Worm (Caenorhabditis elegans) whole organism, mixed stage, embryonic: ENCODE data around the gene hlh-31.

Source experiments
- M03D4.4 ChIP-seq: sonication (generic microtip); optimal IDR thresholded peaks from 2 replicates; lab custom pipeline; 2017; ENCODE audit warnings: mild to moderate bottlenecking, missing genetic modification characterization, missing compliant biosample characterization
- bed-3 ChIP-seq: fragments of 200-800 bp; sonication (Bioruptor generic); optimal IDR thresholded peaks from 3 replicates; lab custom pipeline; 2018; ENCODE audit warnings: mild to moderate bottlenecking, missing genetic modification characterization, moderate library complexity, missing compliant biosample characterization
- blmp-1 ChIP-seq: fragments of 150-350 bp; optimal IDR thresholded peaks from 2 replicates; lab custom pipeline; 2014; ENCODE audit warnings: missing biosample characterization, missing genetic modification characterization
- ceh-39 ChIP-seq: fragments of 150-350 bp; optimal IDR thresholded peaks from 2 replicates; lab custom pipeline; 2014; ENCODE audit warnings: missing biosample characterization, missing genetic modification characterization
- ceh-43 ChIP-seq: fragments of 200-800 bp; sonication (Bioruptor generic); optimal IDR thresholded peaks from 2 replicates; lab custom pipeline; 2018; ENCODE audit warnings: mild to moderate bottlenecking, missing genetic modification characterization, moderate library complexity, missing compliant biosample characterization
- ceh-83 ChIP-seq: fragments of 200-800 bp; sonication (Bioruptor generic); optimal IDR thresholded peaks from 2 replicates; lab custom pipeline; 2018; ENCODE audit warnings: mild to moderate bottlenecking, missing genetic modification characterization, missing compliant biosample characterization
- ces-1 ChIP-seq: fragments of 150-350 bp; optimal IDR thresholded peaks from 2 replicates; lab custom pipeline; 2014; ENCODE audit warnings: missing biosample characterization, missing genetic modification reagents, missing genetic modification characterization
- cnd-1 ChIP-seq: fragments of 200-800 bp; sonication (Bioruptor generic); optimal IDR thresholded peaks from 2 replicates; lab custom pipeline; 2018; ENCODE audit warnings: mild to moderate bottlenecking, missing genetic modification characterization, missing compliant biosample characterization
- drap-1 ChIP-seq: fragments of 200-800 bp; sonication (Bioruptor generic); optimal IDR thresholded peaks from 3 replicates; lab custom pipeline; 2018; ENCODE audit warnings: mild to moderate bottlenecking, missing genetic modification characterization, missing compliant biosample characterization
- elt-1 ChIP-seq: sonication (generic microtip); optimal IDR thresholded peaks from 2 replicates; lab custom pipeline; 2017; ENCODE audit warnings: missing genetic modification characterization, mild to moderate bottlenecking, missing compliant biosample characterization, antibody characterized with exemption, moderate library complexity, borderline replicate concordance; ENCODE audit not compliant: insufficient read depth
- elt-3 ChIP-seq: fragments of 150-350 bp; optimal IDR thresholded peaks from 2 replicates; lab custom pipeline; 2014; ENCODE audit warnings: missing biosample characterization, missing genetic modification characterization
- flh-1 ChIP-seq: fragments of 200-800 bp; sonication (Bioruptor generic); optimal IDR thresholded peaks from 2 replicates; lab custom pipeline; 2018; ENCODE audit warnings: mild to moderate bottlenecking, missing genetic modification characterization, moderate library complexity, missing compliant biosample characterization
- hlh-1 ChIP-seq: fragments of 150-350 bp; optimal IDR thresholded peaks from 2 replicates; lab custom pipeline; 2014; ENCODE audit warnings: missing biosample characterization, missing genetic modification reagents, missing genetic modification characterization
- lin-13 ChIP-seq: fragments of 150-350 bp; optimal IDR thresholded peaks from 2 replicates; lab custom pipeline; 2014; ENCODE audit warnings: missing biosample characterization, missing genetic modification characterization
- lin-32 ChIP-seq: fragments of 200-800 bp; sonication (Bioruptor generic); optimal IDR thresholded peaks from 2 replicates; lab custom pipeline; 2018; ENCODE audit warnings: mild to moderate bottlenecking, missing genetic modification characterization, missing compliant biosample characterization
- mep-1 ChIP-seq: fragments of 150-350 bp; optimal IDR thresholded peaks from 2 replicates; lab custom pipeline; 2017; ENCODE audit warnings: missing biosample characterization, missing genetic modification reagents, missing genetic modification characterization, inconsistent platforms
- mls-2 ChIP-seq: sonication (generic microtip); optimal IDR thresholded peaks from 2 replicates; lab custom pipeline; 2016; ENCODE audit warnings: mild to moderate bottlenecking, missing genetic modification characterization, moderate library complexity, missing compliant biosample characterization
- nhr-12 ChIP-seq: fragments of 150-350 bp; optimal IDR thresholded peaks from 2 replicates; lab custom pipeline; 2014; ENCODE audit warnings: missing biosample characterization, missing genetic modification characterization
- nhr-2 ChIP-seq: fragments of 150-350 bp; optimal IDR thresholded peaks from 2 replicates; lab custom pipeline; 2014; ENCODE audit warnings: missing biosample characterization, missing genetic modification characterization
- nhr-237 ChIP-seq: fragments of 150-350 bp; optimal IDR thresholded peaks from 2 replicates; lab custom pipeline; 2014; ENCODE audit warnings: missing biosample characterization, missing genetic modification characterization
- nhr-28 ChIP-seq: fragments of 150-350 bp; optimal IDR thresholded peaks from 2 replicates; lab custom pipeline; 2014; ENCODE audit warnings: missing biosample characterization, missing genetic modification characterization
- tbx-8 ChIP-seq: fragments of 200-800 bp; sonication (Bioruptor generic); optimal IDR thresholded peaks from 2 replicates; lab custom pipeline; 2018; ENCODE audit warnings: mild to moderate bottlenecking, missing genetic modification characterization, moderate library complexity, missing compliant biosample characterization
- unc-120 ChIP-seq: sonication (generic microtip); optimal IDR thresholded peaks from 2 replicates; lab custom pipeline; 2017; ENCODE audit warnings: missing genetic modification characterization, missing compliant biosample characterization; ENCODE audit not compliant: poor library complexity, severe bottlenecking
- unc-39 ChIP-seq: fragments of 150-350 bp; optimal IDR thresholded peaks from 2 replicates; lab custom pipeline; 2014; ENCODE audit warnings: missing biosample characterization, missing genetic modification characterization
- unc-62 ChIP-seq: fragments of 150-350 bp; optimal IDR thresholded peaks from 2 replicates; lab custom pipeline; 2014; ENCODE audit warnings: missing biosample characterization, missing genetic modification reagents, missing genetic modification characterization
- zip-8 ChIP-seq: fragments of 150-350 bp; optimal IDR thresholded peaks from 2 replicates; lab custom pipeline; 2014; ENCODE audit warnings: missing biosample characterization, missing genetic modification characterization
- ztf-11 ChIP-seq: fragments of 150-350 bp; optimal IDR thresholded peaks from 2 replicates; lab custom pipeline; 2014; ENCODE audit warnings: missing biosample characterization, missing genetic modification characterization

Gene hlh-31

DNA sequence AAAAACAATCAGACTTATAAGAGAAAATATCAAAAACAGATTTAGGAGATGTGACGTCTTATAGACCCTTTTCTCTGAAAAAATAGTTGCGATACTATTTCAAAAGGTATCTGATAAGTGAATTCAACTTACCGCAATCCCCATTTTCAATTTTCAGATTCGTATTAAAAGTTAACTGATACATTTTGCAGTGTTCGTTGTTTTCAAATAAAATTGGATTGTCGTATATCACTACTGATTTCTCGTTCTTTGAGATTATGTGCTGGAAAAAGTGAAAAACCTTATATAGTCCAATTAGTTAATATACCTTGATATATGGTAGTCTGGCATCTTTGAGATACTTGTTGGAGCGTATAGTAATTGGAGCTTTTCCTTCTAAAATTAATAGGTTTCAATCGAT is 27.0 kb upstream of the hlh-31 start:
- TF ChIP-seq unc-62 (GFP tag; lab: Kevin White, UChicago) = no peak
- no peak for TF ChIP-seq ceh-39
- no peak for TF ChIP-seq elt-3 (tag; lab: Kevin White, UChicago)
- no peak for TF ChIP-seq elt-1
- TF ChIP-seq, all 35 proteins: peak for 0

DNA sequence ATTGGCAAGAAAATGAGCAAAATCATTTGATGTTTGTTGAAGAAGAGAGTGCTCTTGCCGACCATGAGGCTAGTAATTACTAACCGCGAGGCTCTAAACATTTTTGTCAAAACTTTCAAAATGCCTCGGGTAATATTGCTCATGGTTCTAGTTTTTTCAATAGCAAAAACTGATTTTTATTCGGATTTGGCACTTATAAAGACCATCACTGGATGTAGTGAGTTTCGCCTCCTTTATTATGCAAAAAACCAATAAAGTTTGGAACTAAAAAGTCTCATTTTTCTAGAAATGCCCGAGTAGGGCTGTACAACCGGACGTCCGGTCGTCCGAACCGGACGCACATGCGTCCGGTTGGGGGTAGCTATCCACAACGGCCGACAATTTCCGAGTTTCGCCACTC is 24.4 kb upstream of the hlh-31 start, which contains the start of the genes hpa-1 and irld-39:
Gene hpa-1 (minus strand): TSS at position 101 of the 400 bp plus-strand sequence.
Gene irld-39 (plus strand): TSS at position 121 of the 400 bp plus-strand sequence.
- no peak for TF ChIP-seq mep-1 (tag; lab: Kevin White, UChicago)
- no peak for TF ChIP-seq drap-1 (GFP tag; lab: Kevin White, UChicago)
- TF ChIP-seq ceh-39 = no peak
- no peak for TF ChIP-seq lin-13 (tag; lab: Kevin White, UChicago)
- TF ChIP-seq M03D4.4 (tag; lab: Kevin White, UChicago) = no peak
- no peak for TF ChIP-seq ceh-43

DNA sequence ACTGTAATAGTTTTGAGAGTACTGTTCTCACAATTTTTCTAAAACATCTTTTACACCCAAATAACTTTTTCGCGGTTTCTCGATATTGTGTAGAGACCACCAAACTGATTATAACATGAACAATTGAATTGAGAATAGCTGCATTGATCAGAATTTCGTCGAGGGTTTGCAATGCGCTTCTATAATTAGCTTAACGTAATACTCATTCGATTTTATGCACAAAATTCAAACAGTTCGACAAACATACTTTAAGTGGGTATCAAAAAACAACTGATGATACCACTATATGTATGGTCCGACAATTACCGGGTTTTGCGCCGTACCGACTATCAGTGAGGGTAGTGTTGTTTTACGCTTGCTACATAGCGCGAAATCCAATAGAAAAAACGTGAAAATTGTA is 20.6 kb upstream of the hlh-31 start:
- TF ChIP-seq unc-62 (GFP tag; lab: Kevin White, UChicago) (no peak), unc-120 (tag; lab: Kevin White, UChicago) (no peak), tbx-8 (GFP tag; lab: Kevin White, UChicago) (no peak), nhr-237 (tag; lab: Kevin White, UChicago) (no peak), elt-3 (tag; lab: Kevin White, UChicago) (no peak), M03D4.4 (tag; lab: Kevin White, UChicago) (no peak), hlh-1 (tag; lab: Kevin White, UChicago) (no peak), ces-1 (GFP tag; lab: Kevin White, UChicago) (no peak), cnd-1 (tag; lab: Kevin White, UChicago) (no peak), unc-39 (tag; lab: Kevin White, UChicago) (no peak), ceh-83 (GFP tag; lab: Kevin White, UChicago) (no peak)

DNA sequence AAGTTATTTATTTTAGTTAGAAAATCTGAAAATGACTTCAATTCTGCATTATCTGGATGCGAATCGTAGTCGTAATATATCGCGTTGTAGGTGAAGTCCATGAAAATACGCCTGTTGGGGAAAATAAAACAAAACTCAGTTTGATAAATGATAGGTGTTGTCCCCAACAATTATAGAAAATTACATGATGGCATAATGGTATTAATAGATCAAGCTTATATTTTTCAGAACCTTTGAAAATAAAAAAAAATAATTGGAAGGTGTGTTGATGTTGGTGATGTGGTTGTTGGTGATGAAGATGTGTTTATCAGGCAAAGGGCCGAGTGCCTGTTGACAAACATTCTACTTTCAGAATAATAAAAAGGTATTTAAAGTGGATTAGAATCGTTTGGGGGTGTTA is 18.9 kb upstream of the hlh-31 start, which contains the start of gene srw-61:
Gene srw-61 (minus strand): TSS at position 101 of the 400 bp plus-strand sequence.
- TF ChIP-seq flh-1 (GFP tag; lab: Kevin White, UChicago) (no peak), bed-3 (GFP tag; lab: Kevin White, UChicago) (no peak), lin-32 (GFP tag; lab: Kevin White, UChicago) (no peak), unc-62 (GFP tag; lab: Kevin White, UChicago) (no peak), unc-39 (tag; lab: Kevin White, UChicago) (no peak), nhr-12 (no peak), elt-3 (tag; lab: Kevin White, UChicago) (no peak), nhr-2 (tag; lab: Kevin White, UChicago) (no peak)

DNA sequence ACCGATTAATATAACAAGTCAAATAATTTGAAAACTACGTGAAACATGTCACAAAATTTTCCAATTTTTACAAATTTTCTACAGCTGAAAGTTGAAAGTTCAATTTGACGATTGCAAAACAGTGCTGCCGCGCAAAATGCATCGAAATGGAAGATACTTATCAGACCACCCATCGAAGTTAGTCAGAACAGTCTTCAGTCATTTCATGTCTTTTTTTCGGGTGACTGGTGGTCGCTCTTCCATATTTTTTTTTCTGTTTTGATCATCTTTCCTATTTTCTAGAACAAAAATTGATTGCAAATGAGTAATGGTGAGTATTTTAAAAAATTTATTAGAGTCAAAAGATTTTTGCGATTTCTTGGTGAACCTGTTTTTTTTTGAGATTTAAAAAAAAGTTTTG is 10.3 kb upstream of the hlh-31 start, which contains the start of gene F38C2.1:
Gene F38C2.1 (plus strand): TSS at position 301 of the 400 bp plus-strand sequence.
- TF ChIP-seq flh-1 (GFP tag; lab: Kevin White, UChicago) = no peak
- no peak for TF ChIP-seq unc-62 (GFP tag; lab: Kevin White, UChicago)
- TF ChIP-seq nhr-28 (tag; lab: Kevin White, UChicago) = no peak
- no peak for TF ChIP-seq elt-3 (tag; lab: Kevin White, UChicago)
- no peak for TF ChIP-seq tbx-8 (GFP tag; lab: Kevin White, UChicago)
- no peak for TF ChIP-seq blmp-1 (tag; lab: Kevin White, UChicago)
- TF ChIP-seq bed-3 (GFP tag; lab: Kevin White, UChicago) = no peak
- TF ChIP-seq mep-1 (tag; lab: Kevin White, UChicago) = no peak
- TF ChIP-seq hlh-1 (tag; lab: Kevin White, UChicago) = no peak
- no peak for TF ChIP-seq drap-1 (GFP tag; lab: Kevin White, UChicago)
- no peak for TF ChIP-seq zip-8 (tag; lab: Kevin White, UChicago)
- no peak for TF ChIP-seq unc-120 (tag; lab: Kevin White, UChicago)
- TF ChIP-seq mls-2 = no peak
- TF ChIP-seq lin-32 (GFP tag; lab: Kevin White, UChicago) = no peak
- TF ChIP-seq ztf-11 (tag; lab: Kevin White, UChicago) = no peak

DNA sequence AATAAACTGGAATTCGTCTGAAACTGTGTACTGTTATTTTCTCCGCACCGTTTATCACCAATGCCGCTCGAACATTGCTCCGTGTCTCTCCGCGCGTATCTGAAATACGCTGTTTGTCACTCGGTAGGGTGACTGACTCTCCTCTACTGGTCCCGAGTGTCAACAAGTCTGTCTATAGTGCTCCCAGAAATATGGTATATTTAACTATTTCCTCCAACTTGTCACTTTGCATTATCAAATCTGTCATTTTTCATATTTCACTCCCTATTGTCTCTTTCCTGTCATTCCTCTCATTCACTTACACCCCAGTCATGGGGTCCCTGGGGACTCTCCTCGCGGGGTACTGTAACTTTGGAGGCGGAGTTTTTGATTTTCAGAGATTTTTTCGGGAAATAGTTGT is 3.0 kb upstream of the hlh-31 start, which contains the start of gene hlh-17:
Gene hlh-17 (plus strand): TSS at position 301 of the 400 bp plus-strand sequence.
- no peak for TF ChIP-seq bed-3 (GFP tag; lab: Kevin White, UChicago)
